Worm (Caenorhabditis elegans): ENCODE results near the gene Y50E8A.2.

Gene Y50E8A.2

ce11 chrV:14688097-14688912, 40.3 kb downstream of the Y50E8A.2 start, which contains the start of gene C47E8.11 (continued):
- TF ChIP-seq ceh-32 (tag; optimal IDR thresholded peaks at IDR 0.05; ENCODE audit: poor library complexity) (no peak), nhr-102 (tag; optimal IDR thresholded peaks at IDR 0.05) (peak; percentile 45), dve-1 (tag; optimal IDR thresholded peaks at IDR 0.05; ENCODE audit: insufficient read depth) (peak; percentile 65), rbr-2 (tag; optimal IDR thresholded peaks at IDR 0.05) (peak; percentile 3), lin-13 (GFP tag; optimal IDR thresholded peaks at IDR 0.05) (peak; percentile 91), ceh-20 (GFP tag; IDR thresholded peaks at IDR 0.05) (peak; percentile 44; the same call in 1 of the 2 replicates), nhr-111 (GFP tag; optimal IDR thresholded peaks at IDR 0.05) (peak; percentile 20), pha-4 (GFP tag; IDR thresholded peaks at IDR 0.05) (peak; percentile 51), pha-4 (tag; optimal IDR thresholded peaks at IDR 0.05) (peak; percentile 67), spr-3 (GFP tag; optimal IDR thresholded peaks at IDR 0.05) (peak; percentile 27), daf-19 (GFP tag; conservative IDR thresholded peaks at IDR 0.05) (no peak), cey-2 (tag; optimal IDR thresholded peaks at IDR 0.05; ENCODE audit: borderline replicate concordance, insufficient read depth) (no peak), ama-1 (optimal IDR thresholded peaks at IDR 0.05) (peak; percentile 71), set-16 (GFP tag; IDR thresholded peaks at IDR 0.05) (peak; percentile 39), lin-38 (GFP tag; IDR thresholded peaks at IDR 0.05) (peak; percentile 72), nhr-28 (tag; optimal IDR thresholded peaks at IDR 0.05) (no peak), php-3 (GFP tag; IDR thresholded peaks at IDR 0.05) (0 out of 2 replicates have a peak, but pooled peaks have one; percentile 35), spr-1 (tag; optimal IDR thresholded peaks at IDR 0.05) (peak; percentile 10), daf-16 (GFP tag; optimal IDR thresholded peaks at IDR 0.05) (no peak), daf-16 (tag; optimal IDR thresholded peaks at IDR 0.05) (peak; percentile 86)

- TF ChIP-seq spr-1 (tag; optimal IDR thresholded peaks at IDR 0.05) (no peak), set-16 (GFP tag; IDR thresholded peaks at IDR 0.05) (no peak; the same call in 1 of the 2 replicates), dmd-6 (GFP tag; IDR thresholded peaks at IDR 0.05) (0 out of 2 replicates have a peak, but pooled peaks have one; percentile 8), saeg-2 (GFP tag; IDR thresholded peaks at IDR 0.05) (0 out of 2 replicates have a peak, but pooled peaks have one; percentile 7), daf-19 (GFP tag; conservative IDR thresholded peaks at IDR 0.05) (peak; percentile 25; the same call in 1 of the 2 replicates), madf-9 (GFP tag; conservative IDR thresholded peaks at IDR 0.05) (peak; percentile 15; the same call in 1 of the 2 replicates), ama-1 (optimal IDR thresholded peaks at IDR 0.05) (peak; percentile 71), sdz-12 (GFP tag; optimal IDR thresholded peaks at IDR 0.05) (no peak), ctbp-1 (GFP tag; IDR thresholded peaks at IDR 0.05) (0 out of 2 replicates have a peak, but pooled peaks have one; percentile 14), ceh-62 (tag; optimal IDR thresholded peaks at IDR 0.05) (no peak), dve-1 (tag; optimal IDR thresholded peaks at IDR 0.05; ENCODE audit: insufficient read depth) (peak; percentile 24), attf-4 (tag; optimal IDR thresholded peaks at IDR 0.05) (no peak), daf-16 (GFP tag; optimal IDR thresholded peaks at IDR 0.05) (no peak), daf-16 (tag; optimal IDR thresholded peaks at IDR 0.05) (peak; percentile 18), nhr-48 (tag; optimal IDR thresholded peaks at IDR 0.05) (no peak), pha-4 (GFP tag; IDR thresholded peaks at IDR 0.05) (peak; percentile 40), pha-4 (tag; optimal IDR thresholded peaks at IDR 0.05) (no peak), aha-1 (tag) (peak; percentile 88), dmd-8 (GFP tag; IDR thresholded peaks at IDR 0.05) (no peak), zfp-3 (GFP tag; conservative IDR thresholded peaks at IDR 0.05) (0 out of 2 replicates have a peak, but pooled peaks have one; percentile 18), nhr-25 (tag; optimal IDR thresholded peaks at IDR 0.05; ENCODE audit: borderline replicate concordance, insufficient read depth) (peak; percentile 19), ceh-32 (tag; optimal IDR thresholded peaks at IDR 0.05; ENCODE audit: poor library complexity) (no peak), lin-39 (tag; optimal IDR thresholded peaks at IDR 0.05) (no peak), gei-8 (GFP tag; optimal IDR thresholded peaks at IDR 0.05) (peak; percentile 34), snpc-1.2 (GFP tag; IDR thresholded peaks at IDR 0.05) (peak; percentile 25; the same call in 1 of the 2 replicates), dmd-9 (GFP tag; IDR thresholded peaks at IDR 0.05) (no peak), lin-38 (GFP tag; IDR thresholded peaks at IDR 0.05) (0 out of 2 replicates have a peak, but pooled peaks have one; percentile 4), lin-13 (GFP tag; optimal IDR thresholded peaks at IDR 0.05) (peak; percentile 84), nhr-76 (tag; optimal IDR thresholded peaks at IDR 0.05) (no peak), unc-130 (GFP tag; optimal IDR thresholded peaks at IDR 0.05) (no peak), nhr-42 (GFP tag; IDR thresholded peaks at IDR 0.05) (0 out of 2 replicates have a peak, but pooled peaks have one; percentile 4), ztf-11 (tag; optimal IDR thresholded peaks at IDR 0.05) (no peak), Y48G9A.11 (GFP tag; IDR thresholded peaks at IDR 0.05) (no peak; the same call in 1 of the 2 replicates), daf-8 (GFP tag; IDR thresholded peaks at IDR 0.05) (no peak), lim-7 (GFP tag; IDR thresholded peaks at IDR 0.05) (peak; percentile 53)
Observed at ce11 chrV:14687106-14687964, 41.3 kb downstream of the Y50E8A.2 start.
